Worm (Caenorhabditis elegans) whole organism, L4 larva: ENCODE data around the gene lag-1.

Source experiments
- cey-2 ChIP-seq: sonication (generic microtip); optimal IDR thresholded peaks from 3 replicates; lab custom pipeline; 2017; ENCODE audit warnings: missing genetic modification characterization, mild to moderate bottlenecking, missing compliant biosample characterization, antibody characterized with exemption, borderline replicate concordance; ENCODE audit not compliant: insufficient read depth
- lin-29 ChIP-seq: fragments of 200-800 bp; sonication (Bioruptor generic); IDR thresholded peaks from 2 replicates; pipeline ENCODE4 v1.3.6; 2022; ENCODE audit warnings: missing genetic modification reagents, missing genetic modification characterization, missing compliant biosample characterization
- zag-1 ChIP-seq: fragments of 150-350 bp; optimal IDR thresholded peaks from 2 replicates; lab custom pipeline; 2014; ENCODE audit warnings: missing biosample characterization, missing genetic modification characterization

ce11 chrIV:6099770-6100169, 4.6 kb downstream of the lag-1 start:
- TF ChIP-seq lin-29 (GFP tag; lab: Robert Waterston, UW) (no peak), zag-1 (tag; lab: Kevin White, UChicago) (no peak), cey-2 (tag; lab: Kevin White, UChicago) (no peak)
